Worm (Caenorhabditis elegans) whole organism, mixed stage, embryonic: ENCODE results near the gene T10B10.9.

Experiments used
- mls-2 ChIP-seq: sonication (generic microtip); optimal IDR thresholded peaks from 2 replicates; lab custom pipeline; 2016; ENCODE audit warnings: mild to moderate bottlenecking, missing genetic modification characterization, moderate library complexity, missing compliant biosample characterization
- pha-4 ChIP-seq: fragments of 150-350 bp; optimal IDR thresholded peaks from 2 replicates; lab custom pipeline; 2018; ENCODE audit warnings: missing biosample characterization, missing genetic modification reagents, missing genetic modification characterization

Gene T10B10.9

ce11 chrX:15213182-15213829 is 49.1 kb downstream of the T10B10.9 start, which contains the start of the genes H03A11.13 and famk-1:
Gene H03A11.13, minus strand, starts transcription at chrX:15213232.
Gene famk-1, minus strand, starts transcription at chrX:15213259.
- TF ChIP-seq pha-4 (tag; lab: Kevin White, UChicago) (no peak), mls-2 (tag; lab: Kevin White, UChicago) (peak; percentile 19)
- TF ChIP-seq, all 35 proteins: peak for 1
